Worm (Caenorhabditis elegans) whole organism, mixed stage, embryonic: Measurements from ENCODE around the gene helq-1.

Experiments used
- ces-1 ChIP-seq: fragments of 150-350 bp; optimal IDR thresholded peaks from 2 replicates; lab custom pipeline; 2014; ENCODE audit warnings: missing biosample characterization, missing genetic modification reagents, missing genetic modification characterization
- cnd-1 ChIP-seq: fragments of 200-800 bp; sonication (Bioruptor generic); optimal IDR thresholded peaks from 2 replicates; lab custom pipeline; 2018; ENCODE audit warnings: mild to moderate bottlenecking, missing genetic modification characterization, missing compliant biosample characterization
- elt-1 ChIP-seq: sonication (generic microtip); optimal IDR thresholded peaks from 2 replicates; lab custom pipeline; 2017; ENCODE audit warnings: missing genetic modification characterization, mild to moderate bottlenecking, missing compliant biosample characterization, antibody characterized with exemption, moderate library complexity, borderline replicate concordance; ENCODE audit not compliant: insufficient read depth
- elt-3 ChIP-seq: fragments of 150-350 bp; optimal IDR thresholded peaks from 2 replicates; lab custom pipeline; 2014; ENCODE audit warnings: missing biosample characterization, missing genetic modification characterization
- lsy-2 ChIP-seq: fragments of 150-350 bp; optimal IDR thresholded peaks from 2 replicates; lab custom pipeline; 2014; ENCODE audit warnings: missing biosample characterization, missing genetic modification characterization
- mep-1 ChIP-seq: fragments of 150-350 bp; optimal IDR thresholded peaks from 2 replicates; lab custom pipeline; 2017; ENCODE audit warnings: missing biosample characterization, missing genetic modification reagents, missing genetic modification characterization, inconsistent platforms
- mls-2 ChIP-seq: sonication (generic microtip); optimal IDR thresholded peaks from 2 replicates; lab custom pipeline; 2016; ENCODE audit warnings: mild to moderate bottlenecking, missing genetic modification characterization, moderate library complexity, missing compliant biosample characterization
- sptf-1 ChIP-seq: sonication (generic microtip); optimal IDR thresholded peaks from 2 replicates; lab custom pipeline; 2017; ENCODE audit warnings: mild to moderate bottlenecking, missing genetic modification characterization, moderate library complexity, missing compliant biosample characterization
- unc-39 ChIP-seq: fragments of 150-350 bp; optimal IDR thresholded peaks from 2 replicates; lab custom pipeline; 2014; ENCODE audit warnings: missing biosample characterization, missing genetic modification characterization
- unc-62 ChIP-seq: fragments of 150-350 bp; optimal IDR thresholded peaks from 2 replicates; lab custom pipeline; 2014; ENCODE audit warnings: missing biosample characterization, missing genetic modification reagents, missing genetic modification characterization
- zip-8 ChIP-seq: fragments of 150-350 bp; optimal IDR thresholded peaks from 2 replicates; lab custom pipeline; 2014; ENCODE audit warnings: missing biosample characterization, missing genetic modification characterization

DNA sequence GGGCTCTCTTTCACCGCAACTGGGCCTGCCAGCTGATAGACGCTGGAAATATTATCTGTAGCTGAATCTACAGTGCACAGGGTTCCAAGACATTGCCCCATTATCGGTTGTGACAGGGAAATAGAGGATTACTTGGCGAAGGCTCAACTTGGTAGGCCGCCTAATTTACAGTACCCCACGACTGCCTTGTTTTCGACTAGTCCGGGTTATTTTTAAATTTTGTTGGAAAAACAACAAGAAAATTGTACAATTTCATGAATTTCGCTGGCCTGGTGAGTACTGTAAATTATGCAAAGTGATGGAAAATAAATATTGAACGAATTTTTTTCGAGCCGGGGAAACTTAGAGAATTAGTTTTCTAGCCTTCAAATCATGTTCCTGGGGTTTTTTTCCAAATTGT is 49.2 kb upstream of the helq-1 start, which contains the start of gene T19C3.7:
- TF ChIP-seq mep-1 (no peak), ces-1 (GFP tag; lab: Kevin White, UChicago) (no peak), unc-39 (tag; lab: Kevin White, UChicago) (no peak), sptf-1 (tag; lab: Kevin White, UChicago) (no peak), zip-8 (tag; lab: Kevin White, UChicago) (no peak), unc-62 (GFP tag; lab: Kevin White, UChicago) (no peak), elt-3 (tag; lab: Kevin White, UChicago) (no peak), elt-1 (tag; lab: Kevin White, UChicago) (no peak), cnd-1 (tag; lab: Kevin White, UChicago) (no peak), lsy-2 (no peak), mls-2 (tag; lab: Kevin White, UChicago) (no peak)
